Worm (Caenorhabditis elegans) whole organism, late embryonic: Measurements from ENCODE around the gene T02C1.2.

Experiments used
- F13H6.1 ChIP-seq: sonication (generic microtip); optimal IDR thresholded peaks from 2 replicates; lab custom pipeline; 2016; ENCODE audit warnings: missing genetic modification characterization, missing compliant biosample characterization
- Y22D7AL.16 ChIP-seq: sonication (generic microtip); optimal IDR thresholded peaks from 2 replicates; lab custom pipeline; 2016; ENCODE audit warnings: missing genetic modification characterization, missing compliant biosample characterization
- ceh-14 ChIP-seq: sonication (generic microtip); optimal IDR thresholded peaks from 2 replicates; lab custom pipeline; 2016; ENCODE audit warnings: missing genotype, missing genetic modification characterization, missing compliant biosample characterization
- ceh-18 ChIP-seq: sonication (generic microtip); optimal IDR thresholded peaks from 2 replicates; lab custom pipeline; 2016; ENCODE audit warnings: missing genetic modification characterization, missing compliant biosample characterization
- ceh-19 ChIP-seq: fragments of 200-800 bp; sonication (Bioruptor generic); optimal IDR thresholded peaks from 2 replicates; lab custom pipeline; 2018; ENCODE audit warnings: mild to moderate bottlenecking, missing genetic modification characterization, missing compliant biosample characterization
- ceh-2 ChIP-seq: sonication (generic microtip); optimal IDR thresholded peaks from 2 replicates; lab custom pipeline; 2016; ENCODE audit warnings: missing genotype, missing genetic modification characterization, missing compliant biosample characterization
- ceh-24 ChIP-seq: sonication (generic microtip); optimal IDR thresholded peaks from 2 replicates; lab custom pipeline; 2016; ENCODE audit warnings: mild to moderate bottlenecking, missing genetic modification characterization, missing compliant biosample characterization
- ceh-30 ChIP-seq: fragments of 150-350 bp; optimal IDR thresholded peaks from 2 replicates; lab custom pipeline; 2014; ENCODE audit warnings: missing biosample characterization, missing genetic modification characterization
- ceh-31 ChIP-seq: sonication (generic microtip); optimal IDR thresholded peaks from 2 replicates; lab custom pipeline; 2016; ENCODE audit warnings: missing genetic modification characterization, missing compliant biosample characterization
- ceh-34 ChIP-seq: sonication (generic microtip); optimal IDR thresholded peaks from 2 replicates; lab custom pipeline; 2016; ENCODE audit warnings: mild to moderate bottlenecking, missing genetic modification characterization, missing compliant biosample characterization
- ceh-48 ChIP-seq: sonication (generic microtip); optimal IDR thresholded peaks from 2 replicates; lab custom pipeline; 2016; ENCODE audit warnings: missing genetic modification characterization, inconsistent platforms, missing compliant biosample characterization
- ceh-6 ChIP-seq: fragments of 200-800 bp; sonication (Bioruptor generic); optimal IDR thresholded peaks from 2 replicates; lab custom pipeline; 2018; ENCODE audit warnings: mild to moderate bottlenecking, missing genetic modification characterization, missing compliant biosample characterization
- dve-1 ChIP-seq: sonication (generic microtip); optimal IDR thresholded peaks from 2 replicates; lab custom pipeline; 2017; ENCODE audit warnings: antibody characterized with exemption, mild to moderate bottlenecking, missing genetic modification characterization, missing compliant biosample characterization
- elt-2 ChIP-seq: sonication (generic microtip); optimal IDR thresholded peaks from 2 replicates; lab custom pipeline; 2016; ENCODE audit warnings: missing genetic modification reagents, missing genetic modification characterization, missing compliant biosample characterization
- elt-4 ChIP-seq: sonication (generic microtip); optimal IDR thresholded peaks from 2 replicates; lab custom pipeline; 2016; ENCODE audit warnings: missing genetic modification characterization, missing compliant biosample characterization
- ets-4 ChIP-seq: sonication (generic microtip); optimal IDR thresholded peaks from 2 replicates; lab custom pipeline; 2016; ENCODE audit warnings: missing genetic modification characterization, missing compliant biosample characterization
- eyg-1 ChIP-seq: sonication (generic microtip); optimal IDR thresholded peaks from 2 replicates; lab custom pipeline; 2016; ENCODE audit warnings: missing genotype, missing genetic modification characterization, missing compliant biosample characterization
- fkh-6 ChIP-seq: sonication (generic microtip); optimal IDR thresholded peaks from 2 replicates; lab custom pipeline; 2016; ENCODE audit warnings: missing genetic modification characterization, missing compliant biosample characterization
- gmeb-2 ChIP-seq: sonication (generic microtip); optimal IDR thresholded peaks from 2 replicates; lab custom pipeline; 2016; ENCODE audit warnings: missing genetic modification characterization, inconsistent platforms, missing compliant biosample characterization
- hlh-15 ChIP-seq: sonication (generic microtip); optimal IDR thresholded peaks from 2 replicates; lab custom pipeline; 2016; ENCODE audit warnings: missing genetic modification characterization, missing compliant biosample characterization
- hlh-30 ChIP-seq: sonication (generic microtip); optimal IDR thresholded peaks from 2 replicates; lab custom pipeline; 2017; ENCODE audit warnings: antibody characterized with exemption, missing genetic modification characterization, missing compliant biosample characterization; ENCODE audit not compliant: insufficient read depth
- madf-2 ChIP-seq: sonication (generic microtip); optimal IDR thresholded peaks from 2 replicates; lab custom pipeline; 2017; ENCODE audit warnings: missing genetic modification characterization, missing compliant biosample characterization
- mec-3 ChIP-seq: sonication (generic microtip); optimal IDR thresholded peaks from 2 replicates; lab custom pipeline; 2016; ENCODE audit warnings: borderline replicate concordance, missing genetic modification characterization, missing compliant biosample characterization
- odd-2 ChIP-seq: sonication (generic microtip); optimal IDR thresholded peaks from 2 replicates; lab custom pipeline; 2017; ENCODE audit warnings: antibody characterized with exemption, mild to moderate bottlenecking, missing genetic modification characterization, missing compliant biosample characterization
- pag-3 ChIP-seq: sonication (generic microtip); optimal IDR thresholded peaks from 2 replicates; lab custom pipeline; 2016; ENCODE audit warnings: missing compliant biosample characterization, missing genetic modification characterization, borderline replicate concordance
- pha-2 ChIP-seq: sonication (generic microtip); optimal IDR thresholded peaks from 2 replicates; lab custom pipeline; 2017; ENCODE audit warnings: mild to moderate bottlenecking, missing genetic modification characterization, missing compliant biosample characterization
- pha-4 ChIP-seq: fragments of 150-350 bp; optimal IDR thresholded peaks from 2 replicates; lab custom pipeline; 2018; ENCODE audit warnings: missing biosample characterization, missing genetic modification reagents, missing genetic modification characterization
- pqm-1 ChIP-seq: sonication (generic microtip); optimal IDR thresholded peaks from 2 replicates; lab custom pipeline; 2016; ENCODE audit warnings: missing genetic modification characterization, missing compliant biosample characterization
- pros-1 ChIP-seq: fragments of 150-350 bp; optimal IDR thresholded peaks from 2 replicates; lab custom pipeline; 2014; ENCODE audit warnings: missing biosample characterization, missing genetic modification reagents, missing genetic modification characterization
- rnt-1 ChIP-seq: sonication (generic microtip); optimal IDR thresholded peaks from 2 replicates; lab custom pipeline; 2016; ENCODE audit warnings: missing genetic modification characterization, missing compliant biosample characterization
- sdc-2 ChIP-seq: sonication (generic microtip); optimal IDR thresholded peaks from 2 replicates; lab custom pipeline; 2016; ENCODE audit warnings: missing genotype, missing genetic modification characterization, missing compliant biosample characterization
- sox-4 ChIP-seq: sonication (generic microtip); optimal IDR thresholded peaks from 2 replicates; lab custom pipeline; 2017; ENCODE audit warnings: mild to moderate bottlenecking, missing genetic modification characterization, inconsistent platforms, missing compliant biosample characterization
- tbx-2 ChIP-seq: sonication (generic microtip); optimal IDR thresholded peaks from 2 replicates; lab custom pipeline; 2016; ENCODE audit warnings: missing genetic modification characterization, missing compliant biosample characterization
- tbx-7 ChIP-seq: sonication (generic microtip); optimal IDR thresholded peaks from 2 replicates; lab custom pipeline; 2016; ENCODE audit warnings: missing genotype, missing genetic modification characterization, missing compliant biosample characterization
- unc-3 ChIP-seq, 2 experiments: fragments of 200-800 bp in 1 of 2; sonication (Bioruptor generic) in 1 of 2; sonication (generic microtip) in 1 of 2; conservative IDR thresholded peaks in 1 of 2; optimal IDR thresholded peaks in 1 of 2; 2 replicates each; pipeline versions ENCODE4 v1.3.6 to Lab custom; 2016 to 2022; ENCODE audit warnings: missing compliant biosample characterization in 2 of 2, missing genetic modification characterization in 2 of 2, missing genetic modification reagents in 1 of 2
- unc-42 ChIP-seq: sonication (generic microtip); optimal IDR thresholded peaks from 2 replicates; lab custom pipeline; 2016; ENCODE audit warnings: missing genotype, missing genetic modification characterization, missing compliant biosample characterization
- unc-86 ChIP-seq: sonication (generic microtip); optimal IDR thresholded peaks from 2 replicates; lab custom pipeline; 2016; ENCODE audit warnings: missing genetic modification characterization, missing compliant biosample characterization
- zip-5 ChIP-seq: sonication (generic microtip); optimal IDR thresholded peaks from 2 replicates; lab custom pipeline; 2016; ENCODE audit warnings: missing genetic modification characterization, missing compliant biosample characterization
- ztf-16 ChIP-seq: sonication (generic microtip); optimal IDR thresholded peaks from 2 replicates; lab custom pipeline; 2017; ENCODE audit warnings: missing genetic modification characterization, missing compliant biosample characterization

The T02C1.2 gene

ce11 chrIII:9254988-9255387 lies 4.2 kb downstream of the T02C1.2 start:
- TF ChIP-seq ceh-34 (no peak), hlh-15 (tag; lab: Kevin White, UChicago) (no peak), ceh-48 (tag; lab: Kevin White, UChicago) (no peak), ceh-2 (tag; lab: Kevin White, UChicago) (no peak), eyg-1 (tag; lab: Kevin White, UChicago) (no peak), odd-2 (tag; lab: Kevin White, UChicago) (no peak), F13H6.1 (tag; lab: Kevin White, UChicago) (no peak), ceh-31 (tag; lab: Kevin White, UChicago) (no peak), sdc-2 (tag; lab: Kevin White, UChicago) (no peak), fkh-6 (tag; lab: Kevin White, UChicago) (no peak), gmeb-2 (tag; lab: Kevin White, UChicago) (no peak), ceh-18 (tag; lab: Kevin White, UChicago) (no peak), ets-4 (tag; lab: Kevin White, UChicago) (no peak), ceh-6 (GFP tag; lab: Kevin White, UChicago) (no peak), sox-4 (tag; lab: Kevin White, UChicago) (no peak)

ce11 chrIII:9255801-9256200 lies 5.0 kb downstream of the T02C1.2 start:
- TF ChIP-seq pha-4 (no peak), ceh-30 (no peak)

ce11 chrIII:9256961-9257360 lies 6.1 kb downstream of the T02C1.2 start, which contains the start of gene M01A8.1:
TSS of gene M01A8.1 (plus strand) at chrIII:9257261.
- TF ChIP-seq F13H6.1 (tag; lab: Kevin White, UChicago) = no peak
- TF ChIP-seq unc-42 (tag; lab: Kevin White, UChicago) = no peak
- no peak for TF ChIP-seq unc-3 (GFP tag; conservative IDR thresholded peaks at IDR 0.05; lab: Robert Waterston, UW)
- TF ChIP-seq unc-3 (tag; optimal IDR thresholded peaks at IDR 0.05; lab: Kevin White, UChicago) = no peak
- TF ChIP-seq hlh-30 (tag; lab: Kevin White, UChicago) = no peak
- TF ChIP-seq mec-3 (tag; lab: Kevin White, UChicago) = no peak
- no peak for TF ChIP-seq tbx-7
- TF ChIP-seq unc-86 (tag; lab: Kevin White, UChicago) = no peak
- no peak for TF ChIP-seq pqm-1 (tag; lab: Kevin White, UChicago)
- no peak for TF ChIP-seq madf-2
- TF ChIP-seq ceh-31 (tag; lab: Kevin White, UChicago) = no peak
- no peak for TF ChIP-seq pha-2
- no peak for TF ChIP-seq dve-1 (tag; lab: Kevin White, UChicago)
- TF ChIP-seq ceh-19 (GFP tag; lab: Kevin White, UChicago) = no peak
- TF ChIP-seq rnt-1 (tag; lab: Kevin White, UChicago) = no peak

ce11 chrIII:9258510-9258909 lies 7.7 kb downstream of the T02C1.2 start:
- no peak for TF ChIP-seq unc-42 (tag; lab: Kevin White, UChicago)
- TF ChIP-seq ceh-18 (tag; lab: Kevin White, UChicago) = no peak
- no peak for TF ChIP-seq tbx-2 (tag; lab: Kevin White, UChicago)
- no peak for TF ChIP-seq Y22D7AL.16 (tag; lab: Kevin White, UChicago)
- no peak for TF ChIP-seq pag-3 (tag; lab: Kevin White, UChicago)
- TF ChIP-seq ceh-14 (tag; lab: Kevin White, UChicago) = no peak
- TF ChIP-seq dve-1 (tag; lab: Kevin White, UChicago) = no peak
- TF ChIP-seq odd-2 (tag; lab: Kevin White, UChicago) = no peak
- no peak for TF ChIP-seq hlh-15 (tag; lab: Kevin White, UChicago)
- no peak for TF ChIP-seq ceh-30
- TF ChIP-seq pros-1 = no peak
- no peak for TF ChIP-seq ceh-2 (tag; lab: Kevin White, UChicago)
- TF ChIP-seq elt-2 (tag; lab: Kevin White, UChicago) = no peak
- TF ChIP-seq ztf-16 (tag; lab: Kevin White, UChicago) = no peak
- TF ChIP-seq elt-4 (tag; lab: Kevin White, UChicago) = no peak
- no peak for TF ChIP-seq zip-5 (tag; lab: Kevin White, UChicago)
- TF ChIP-seq unc-3 (GFP tag; conservative IDR thresholded peaks at IDR 0.05; lab: Robert Waterston, UW) = no peak
- no peak for TF ChIP-seq unc-3 (tag; optimal IDR thresholded peaks at IDR 0.05; lab: Kevin White, UChicago)
- TF ChIP-seq ceh-24 (tag; lab: Kevin White, UChicago) = no peak
